Worm (Caenorhabditis elegans): ENCODE data around the gene R144.6.

ce11 chrIII:5051949-5052348 is 47.4 kb upstream of the R144.6 start, which contains the start of gene C45G9.15:
- no peak for TF ChIP-seq pqm-1 (tag; optimal IDR thresholded peaks at IDR 0.05)
- no peak for TF ChIP-seq ceh-31 (tag; optimal IDR thresholded peaks at IDR 0.05)
- no peak for TF ChIP-seq ets-4 (tag; optimal IDR thresholded peaks at IDR 0.05)
- no peak for TF ChIP-seq rnt-1 (tag; optimal IDR thresholded peaks at IDR 0.05)
- no peak for TF ChIP-seq sox-4 (tag; optimal IDR thresholded peaks at IDR 0.05)
- no peak for TF ChIP-seq pros-1 (tag; optimal IDR thresholded peaks at IDR 0.05)
- no peak for TF ChIP-seq nhr-232 (tag; optimal IDR thresholded peaks at IDR 0.05)
- no peak for TF ChIP-seq ama-1 (optimal IDR thresholded peaks at IDR 0.05)
- TF ChIP-seq lim-6 (tag; optimal IDR thresholded peaks at IDR 0.05) = no peak

Measured in whole organism, late embryonic.